Fruit fly (Drosophila melanogaster): ENCODE results near the gene CRMP.
A peak's percentile ranks its signal among the peaks of the same experiment; 100 is the strongest.

DNA sequence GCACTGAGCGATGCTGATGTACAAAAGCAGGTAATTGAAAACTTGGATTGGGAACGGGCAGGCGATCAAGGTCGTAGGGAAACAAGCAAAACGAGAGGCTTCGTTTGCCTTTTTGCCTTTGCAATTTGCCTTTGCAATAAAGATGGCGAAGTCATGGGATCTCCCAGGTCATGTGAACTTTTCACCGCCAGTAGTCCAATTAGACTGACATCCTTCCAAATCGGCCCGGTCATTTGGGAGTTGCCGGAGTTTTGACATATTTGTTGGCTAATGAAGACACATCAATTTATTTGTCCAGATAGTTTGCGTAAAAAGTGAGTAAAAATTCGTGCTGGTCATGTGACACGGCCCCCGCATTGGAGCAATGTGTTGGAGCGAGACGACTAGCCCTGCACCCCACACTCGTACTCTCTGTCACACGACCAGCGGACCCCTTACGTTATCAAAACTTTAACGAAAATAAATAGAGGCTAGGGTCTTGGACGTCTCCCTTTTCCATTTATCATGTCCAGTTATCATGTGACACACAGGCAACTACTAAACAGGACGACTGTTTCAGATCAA lies 21.2 kb downstream of the CRMP start:
- TF ChIP-seq CG9139 (GFP tag; optimal IDR thresholded peaks at IDR 0.05) (no peak), CG8119 (GFP tag; IDR thresholded peaks at IDR 0.05) (no peak), CG3032 (tag; optimal IDR thresholded peaks at IDR 0.05) (no peak), dac (GFP tag; optimal IDR thresholded peaks at IDR 0.05) (no peak), Gug (GFP tag; IDR thresholded peaks at IDR 0.05) (no peak), Blimp-1 (GFP tag; optimal IDR thresholded peaks at IDR 0.05) (no peak), fkh (GFP tag; optimal IDR thresholded peaks at IDR 0.05) (peak; percentile 53), CG11762 (GFP tag; optimal IDR thresholded peaks at IDR 0.05; ENCODE audit: insufficient read depth) (no peak), Eip75B (GFP tag; optimal IDR thresholded peaks at IDR 0.05) (no peak)
